Worm (Caenorhabditis elegans) whole organism, L4 larva: Measurements from ENCODE around the gene teg-1.
A peak's percentile ranks its signal among the peaks of the same experiment; 100 is the strongest.

ENCODE experiments used
- F26F4.8 ChIP-seq: fragments of 200-800 bp; sonication (Bioruptor generic); conservative IDR thresholded peaks from 2 replicates; pipeline ENCODE4 v1.3.6; 2022; ENCODE audit warnings: missing genetic modification characterization, missing compliant biosample characterization
- R02D3.7 ChIP-seq: fragments of 150-350 bp; sonication (generic microtip); optimal IDR thresholded peaks from 3 replicates; lab custom pipeline; 2014; ENCODE audit warnings: missing biosample characterization, missing genetic modification characterization
- T26A8.4 ChIP-seq: fragments of 200-800 bp; sonication (Bioruptor generic); IDR thresholded peaks from 2 replicates; pipeline ENCODE4 v1.3.6; 2022; ENCODE audit warnings: missing genetic modification characterization, missing compliant biosample characterization
- Y5F2A.4 ChIP-seq: fragments of 200-800 bp; sonication (Bioruptor generic); optimal IDR thresholded peaks from 2 replicates; lab custom pipeline; 2018; ENCODE audit warnings: mild to moderate bottlenecking, missing genetic modification characterization, missing compliant biosample characterization
- ZK337.2 ChIP-seq: fragments of 200-800 bp; sonication (Bioruptor generic); IDR thresholded peaks from 2 replicates; pipeline ENCODE4 v1.3.6; 2022; ENCODE audit warnings: missing genetic modification reagents, missing genetic modification characterization, missing compliant biosample characterization
- ZK546.5 ChIP-seq, 2 experiments: sonication (generic microtip); optimal IDR thresholded peaks; 2 replicates each; lab custom pipeline; 2017; ENCODE audit warnings: missing biosample characterization in 2 of 2, missing genetic modification characterization in 2 of 2
- ama-1 ChIP-seq: fragments of 150-350 bp; optimal IDR thresholded peaks from 2 replicates; lab custom pipeline; 2014; ENCODE audit warnings: inconsistent platforms, mixed read lengths
- ceh-20 ChIP-seq: fragments of 200-800 bp; sonication (Bioruptor generic); IDR thresholded peaks from 2 replicates; pipeline ENCODE4 v1.3.6; 2022; ENCODE audit warnings: missing genetic modification reagents, missing genetic modification characterization, missing compliant biosample characterization
- ceh-28 ChIP-seq: fragments of 150-350 bp; optimal IDR thresholded peaks from 2 replicates; lab custom pipeline; 2014; ENCODE audit warnings: missing biosample characterization, missing genetic modification reagents, missing genetic modification characterization
- ceh-44 ChIP-seq: fragments of 200-800 bp; sonication (Bioruptor generic); IDR thresholded peaks from 2 replicates; pipeline ENCODE4 v1.3.6; 2022; ENCODE audit warnings: missing genetic modification reagents, missing genetic modification characterization, missing compliant biosample characterization
- ces-1 ChIP-seq: fragments of 150-350 bp; sonication (generic microtip); optimal IDR thresholded peaks from 4 replicates; lab custom pipeline; 2014; ENCODE audit warnings: missing biosample characterization, missing genetic modification reagents, missing genetic modification characterization
- cey-2 ChIP-seq: sonication (generic microtip); optimal IDR thresholded peaks from 3 replicates; lab custom pipeline; 2017; ENCODE audit warnings: missing genetic modification characterization, mild to moderate bottlenecking, missing compliant biosample characterization, antibody characterized with exemption, borderline replicate concordance; ENCODE audit not compliant: insufficient read depth
- daf-16 ChIP-seq, 3 experiments: sonication (generic microtip); optimal IDR thresholded peaks; 2 replicates each; lab custom pipeline; 2016 to 2017; ENCODE audit warnings: missing genetic modification characterization in 3 of 3, missing genetic modification reagents in 3 of 3, mild to moderate bottlenecking in 2 of 3, missing compliant biosample characterization in 2 of 3, missing biosample characterization in 1 of 3, moderate library complexity in 1 of 3
- daf-19 ChIP-seq: fragments of 200-800 bp; sonication (Bioruptor generic); conservative IDR thresholded peaks from 2 replicates; pipeline ENCODE4 v1.3.6; 2022; ENCODE audit warnings: missing genetic modification characterization, missing compliant biosample characterization
- dmd-6 ChIP-seq: fragments of 200-800 bp; sonication (Bioruptor generic); IDR thresholded peaks from 2 replicates; pipeline ENCODE4 v1.3.6; 2022; ENCODE audit warnings: missing genetic modification reagents, missing genetic modification characterization, missing compliant biosample characterization
- dmd-8 ChIP-seq: fragments of 200-800 bp; sonication (Bioruptor generic); IDR thresholded peaks from 2 replicates; pipeline ENCODE4 v1.3.6; 2022; ENCODE audit warnings: missing genetic modification characterization, missing compliant biosample characterization
- dmd-9 ChIP-seq: fragments of 200-800 bp; sonication (Bioruptor generic); IDR thresholded peaks from 2 replicates; pipeline ENCODE4 v1.3.6; 2022; ENCODE audit warnings: missing genetic modification reagents, missing genetic modification characterization, missing compliant biosample characterization
- duxl-1 ChIP-seq: sonication (generic microtip); optimal IDR thresholded peaks from 2 replicates; lab custom pipeline; 2016; ENCODE audit warnings: mild to moderate bottlenecking, missing genetic modification characterization, moderate library complexity, missing compliant biosample characterization; ENCODE audit not compliant: poor library complexity
- hlh-11 ChIP-seq: fragments of 200-800 bp; sonication (Bioruptor generic); optimal IDR thresholded peaks from 2 replicates; lab custom pipeline; 2018; ENCODE audit warnings: mild to moderate bottlenecking, missing genetic modification characterization, missing compliant biosample characterization
- hmg-1.1 ChIP-seq: fragments of 200-800 bp; sonication (Bioruptor generic); IDR thresholded peaks from 2 replicates; pipeline ENCODE4 v1.3.6; 2022; ENCODE audit warnings: missing genetic modification reagents, missing genetic modification characterization, missing compliant biosample characterization
- lim-7 ChIP-seq: fragments of 200-800 bp; sonication (Bioruptor generic); IDR thresholded peaks from 2 replicates; pipeline ENCODE4 v1.3.6; 2022; ENCODE audit warnings: missing genetic modification characterization, missing compliant biosample characterization
- lin-1 ChIP-seq: fragments of 200-800 bp; sonication (Bioruptor generic); IDR thresholded peaks from 2 replicates; pipeline ENCODE4 v1.3.6; 2022; ENCODE audit warnings: missing genetic modification reagents, missing genetic modification characterization, missing compliant biosample characterization
- lin-13 ChIP-seq: fragments of 150-350 bp; optimal IDR thresholded peaks from 2 replicates; lab custom pipeline; 2014; ENCODE audit warnings: missing biosample characterization, missing genetic modification reagents, missing genetic modification characterization
- lin-29 ChIP-seq: fragments of 200-800 bp; sonication (Bioruptor generic); IDR thresholded peaks from 2 replicates; pipeline ENCODE4 v1.3.6; 2022; ENCODE audit warnings: missing genetic modification reagents, missing genetic modification characterization, missing compliant biosample characterization
- lin-38 ChIP-seq: fragments of 200-800 bp; sonication (Bioruptor generic); IDR thresholded peaks from 2 replicates; pipeline ENCODE4 v1.3.6; 2022; ENCODE audit warnings: missing genetic modification reagents, missing genetic modification characterization, missing compliant biosample characterization
- mdl-1 ChIP-seq, 2 experiments: fragments of 150-350 bp in 1 of 2; sonication (generic microtip) in 1 of 2; optimal IDR thresholded peaks; 2 replicates each; lab custom pipeline; 2014 to 2017; ENCODE audit warnings: missing biosample characterization in 2 of 2, missing genetic modification characterization in 2 of 2
- mdt-29 ChIP-seq: fragments of 200-800 bp; sonication (Bioruptor generic); IDR thresholded peaks from 2 replicates; pipeline ENCODE4 v1.3.6; 2022; ENCODE audit warnings: missing genetic modification reagents, missing genetic modification characterization, missing compliant biosample characterization
- mep-1 ChIP-seq: fragments of 150-350 bp; sonication (generic microtip); optimal IDR thresholded peaks from 3 replicates; lab custom pipeline; 2014; ENCODE audit warnings: missing biosample characterization, missing genetic modification characterization
- mxl-2 ChIP-seq: fragments of 200-800 bp; sonication (Bioruptor generic); conservative IDR thresholded peaks from 2 replicates; pipeline ENCODE4 v1.3.6; 2022; ENCODE audit warnings: missing genetic modification reagents, missing genetic modification characterization, missing compliant biosample characterization
- nhr-10 ChIP-seq: fragments of 150-350 bp; optimal IDR thresholded peaks from 2 replicates; lab custom pipeline; 2014; ENCODE audit warnings: missing biosample characterization, missing genetic modification characterization
- nhr-102 ChIP-seq: sonication (generic microtip); optimal IDR thresholded peaks from 2 replicates; lab custom pipeline; 2016; ENCODE audit warnings: mild to moderate bottlenecking, missing genetic modification characterization, moderate library complexity, missing compliant biosample characterization
- nhr-111 ChIP-seq: fragments of 200-800 bp; sonication (Bioruptor generic); optimal IDR thresholded peaks from 2 replicates; lab custom pipeline; 2018; ENCODE audit warnings: mild to moderate bottlenecking, missing genetic modification characterization, missing compliant biosample characterization
- nhr-237 ChIP-seq: sonication (generic microtip); optimal IDR thresholded peaks from 2 replicates; lab custom pipeline; 2017; ENCODE audit warnings: missing biosample characterization, missing genetic modification characterization
- nhr-28 ChIP-seq: fragments of 150-350 bp; optimal IDR thresholded peaks from 2 replicates; lab custom pipeline; 2014; ENCODE audit warnings: missing biosample characterization, missing genetic modification characterization
- nhr-41 ChIP-seq: fragments of 200-800 bp; sonication (Bioruptor generic); IDR thresholded peaks from 2 replicates; pipeline ENCODE4 v1.3.6; 2022; ENCODE audit warnings: missing genetic modification reagents, missing genetic modification characterization, missing compliant biosample characterization
- nhr-42 ChIP-seq: fragments of 200-800 bp; sonication (Bioruptor generic); IDR thresholded peaks from 2 replicates; pipeline ENCODE4 v1.3.6; 2022; ENCODE audit warnings: missing genetic modification characterization, missing compliant biosample characterization
- nhr-48 ChIP-seq: sonication (generic microtip); optimal IDR thresholded peaks from 2 replicates; lab custom pipeline; 2016; ENCODE audit warnings: mild to moderate bottlenecking, missing genetic modification characterization, missing compliant biosample characterization
- pha-4 ChIP-seq, 2 experiments: fragments of 150-350 bp in 1 of 2; fragments of 200-800 bp in 1 of 2; sonication (Bioruptor generic) in 1 of 2; IDR thresholded peaks in 1 of 2; optimal IDR thresholded peaks in 1 of 2; 2 replicates each; pipeline versions ENCODE4 v1.3.6 to Lab custom; 2014 to 2022; ENCODE audit warnings: missing genetic modification characterization in 2 of 2, missing genetic modification reagents in 2 of 2, missing biosample characterization in 1 of 2, missing compliant biosample characterization in 1 of 2
- pqm-1 ChIP-seq: sonication (generic microtip); optimal IDR thresholded peaks from 2 replicates; lab custom pipeline; 2017; ENCODE audit warnings: missing biosample characterization, missing genetic modification characterization
- rbr-2 ChIP-seq: sonication (generic microtip); optimal IDR thresholded peaks from 2 replicates; lab custom pipeline; 2016; ENCODE audit warnings: missing genotype, missing genetic modification characterization, missing compliant biosample characterization
- saeg-2 ChIP-seq: fragments of 200-800 bp; sonication (Bioruptor generic); IDR thresholded peaks from 2 replicates; pipeline ENCODE4 v1.3.6; 2022; ENCODE audit warnings: missing genetic modification reagents, missing genetic modification characterization, missing compliant biosample characterization
- skn-1 ChIP-seq: fragments of 150-350 bp; optimal IDR thresholded peaks from 2 replicates; lab custom pipeline; 2014; ENCODE audit warnings: missing biosample characterization, missing genetic modification characterization
- tra-1 ChIP-seq: fragments of 200-800 bp; sonication (Bioruptor generic); IDR thresholded peaks from 2 replicates; pipeline ENCODE4 v1.3.6; 2022; ENCODE audit warnings: missing genetic modification reagents, missing genetic modification characterization, missing compliant biosample characterization
- unc-62 ChIP-seq, 3 experiments: fragments of 150-350 bp in 1 of 3; sonication (generic microtip); optimal IDR thresholded peaks in 2 of 3; peaks in 1 of 3; 1 replicate in 1 of 3; 2 replicates in 2 of 3; lab custom pipeline; 2014 to 2017; ENCODE audit warnings: missing biosample characterization in 3 of 3, missing genetic modification characterization in 3 of 3, missing genetic modification reagents in 3 of 3, missing genotype in 1 of 3
- vab-7 ChIP-seq: fragments of 200-800 bp; sonication (Bioruptor generic); IDR thresholded peaks from 2 replicates; pipeline ENCODE4 v1.3.6; 2022; ENCODE audit warnings: missing genetic modification reagents, missing genetic modification characterization, missing compliant biosample characterization
- zfp-3 ChIP-seq: fragments of 200-800 bp; sonication (Bioruptor generic); conservative IDR thresholded peaks from 2 replicates; pipeline ENCODE4 v1.3.6; 2022; ENCODE audit warnings: missing genetic modification reagents, missing genetic modification characterization, missing compliant biosample characterization
- zip-11 ChIP-seq: fragments of 200-800 bp; sonication (Bioruptor generic); IDR thresholded peaks from 2 replicates; pipeline ENCODE4 v1.3.6; 2022; ENCODE audit warnings: missing genetic modification characterization, missing compliant biosample characterization
- zip-2 ChIP-seq: fragments of 150-350 bp; optimal IDR thresholded peaks from 2 replicates; lab custom pipeline; 2014; ENCODE audit warnings: missing biosample characterization, missing genetic modification characterization
- ztf-11 ChIP-seq: fragments of 150-350 bp; optimal IDR thresholded peaks from 2 replicates; lab custom pipeline; 2014; ENCODE audit warnings: missing biosample characterization, missing genetic modification characterization

The teg-1 gene

DNA sequence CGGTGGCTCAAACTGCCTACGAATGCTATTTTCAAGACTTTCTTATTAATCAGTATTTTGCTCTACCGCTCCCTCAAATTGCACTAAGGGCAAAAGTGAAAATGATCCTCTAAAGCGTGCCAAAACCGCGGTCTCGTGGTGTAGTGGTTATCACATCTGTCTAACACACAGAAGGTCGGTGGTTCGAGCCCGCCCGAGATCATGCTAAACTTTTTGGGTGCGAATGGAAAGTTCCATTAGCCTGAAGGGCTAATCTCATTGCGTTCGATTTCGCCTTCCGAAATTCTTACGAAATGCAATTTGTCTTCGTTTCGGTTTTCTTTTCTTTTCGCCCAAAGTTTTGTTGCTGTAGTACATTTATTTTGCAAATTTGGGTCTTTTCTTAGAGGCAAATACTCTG, 35.5 kb upstream of the teg-1 start (continued):
- TF ChIP-seq F26F4.8 (GFP tag; lab: Robert Waterston, UW) (no peak), ztf-11 (no peak), mep-1 (tag; lab: Kevin White, UChicago) (peak; percentile 37), mxl-2 (GFP tag; lab: Robert Waterston, UW) (no peak), ces-1 (GFP tag; lab: Kevin White, UChicago) (peak; percentile 35), dmd-8 (GFP tag; lab: Robert Waterston, UW) (0 out of 2 replicates have a peak, but pooled peaks have one; percentile 59), nhr-42 (GFP tag; lab: Robert Waterston, UW) (peak; percentile 44; the same call in 1 of the 2 replicates), mdl-1 (tag; optimal IDR thresholded peaks at IDR 0.05; lab: Kevin White, UChicago) (no peak), lin-1 (GFP tag; lab: Robert Waterston, UW) (no peak), pha-4 (GFP tag; IDR thresholded peaks at IDR 0.05; lab: Robert Waterston, UW) (no peak), pha-4 (tag; optimal IDR thresholded peaks at IDR 0.05; lab: Kevin White, UChicago) (no peak), ceh-28 (tag; lab: Kevin White, UChicago) (no peak), daf-16 (GFP tag; optimal IDR thresholded peaks at IDR 0.05; lab: Kevin White, UChicago) (no peak), daf-16 (tag; optimal IDR thresholded peaks at IDR 0.05; lab: Kevin White, UChicago) (peak; percentile 26), duxl-1 (no peak), nhr-48 (tag; lab: Kevin White, UChicago) (no peak), hmg-1.1 (GFP tag; lab: Robert Waterston, UW) (0 out of 2 replicates have a peak, but pooled peaks have one; percentile 37), rbr-2 (tag; lab: Kevin White, UChicago) (no peak), hlh-11 (peak; percentile 10), dmd-9 (no peak), cey-2 (tag; lab: Kevin White, UChicago) (no peak), dmd-6 (peak; percentile 37; the same call in 1 of the 2 replicates), nhr-41 (GFP tag; lab: Robert Waterston, UW) (no peak), ama-1 (lab: Kevin White, UChicago) (no peak), lin-29 (no peak), skn-1 (no peak), mdt-29 (GFP tag; lab: Robert Waterston, UW) (0 out of 2 replicates have a peak, but pooled peaks have one; percentile 48), nhr-102 (tag; lab: Kevin White, UChicago) (no peak), nhr-111 (GFP tag; lab: Kevin White, UChicago) (no peak), R02D3.7 (tag; lab: Kevin White, UChicago) (no peak), ZK546.5 (tag; optimal IDR thresholded peaks at IDR 0.05; lab: Kevin White, UChicago) (no peak), zip-2 (tag; lab: Kevin White, UChicago) (no peak), T26A8.4 (0 out of 2 replicates have a peak, but pooled peaks have one; percentile 39), lin-13 (GFP tag; lab: Kevin White, UChicago) (no peak), tra-1 (GFP tag; lab: Robert Waterston, UW) (peak; percentile 56; the same call in 1 of the 2 replicates), nhr-237 (tag; lab: Kevin White, UChicago) (no peak), nhr-28 (tag; lab: Kevin White, UChicago) (no peak), daf-19 (GFP tag; lab: Robert Waterston, UW) (0 out of 2 replicates have a peak, but pooled peaks have one; percentile 65), lin-38 (GFP tag; lab: Robert Waterston, UW) (peak; percentile 45), nhr-10 (tag; lab: Kevin White, UChicago) (no peak), Y5F2A.4 (no peak), ZK337.2 (GFP tag; lab: Robert Waterston, UW) (peak; percentile 24; the same call in 1 of the 2 replicates), unc-62 (GFP tag; optimal IDR thresholded peaks at IDR 0.05 in 1 of 2; lab: Kevin White, UChicago) (no peak), unc-62 (tag; optimal IDR thresholded peaks at IDR 0.05; lab: Kevin White, UChicago) (no peak), lim-7 (peak; percentile 69), vab-7 (GFP tag; lab: Robert Waterston, UW) (peak; percentile 69), ceh-44 (GFP tag; lab: Robert Waterston, UW) (peak; percentile 65), saeg-2 (no peak), pqm-1 (no peak), zfp-3 (GFP tag; lab: Robert Waterston, UW) (no peak), zip-11 (GFP tag; lab: Robert Waterston, UW) (no peak), ceh-20 (GFP tag; lab: Robert Waterston, UW) (no peak)
